Worm (Caenorhabditis elegans) whole organism, mixed stage, embryonic: ENCODE measurements around the gene F35C11.6.

Experiments
- M03D4.4 ChIP-seq: sonication (generic microtip); optimal IDR thresholded peaks from 2 replicates; lab custom pipeline; 2017; ENCODE audit warnings: mild to moderate bottlenecking, missing genetic modification characterization, missing compliant biosample characterization
- bed-3 ChIP-seq: fragments of 200-800 bp; sonication (Bioruptor generic); optimal IDR thresholded peaks from 3 replicates; lab custom pipeline; 2018; ENCODE audit warnings: mild to moderate bottlenecking, missing genetic modification characterization, moderate library complexity, missing compliant biosample characterization
- blmp-1 ChIP-seq: fragments of 150-350 bp; optimal IDR thresholded peaks from 2 replicates; lab custom pipeline; 2014; ENCODE audit warnings: missing biosample characterization, missing genetic modification characterization
- ceh-39 ChIP-seq: fragments of 150-350 bp; optimal IDR thresholded peaks from 2 replicates; lab custom pipeline; 2014; ENCODE audit warnings: missing biosample characterization, missing genetic modification characterization
- ceh-43 ChIP-seq: fragments of 200-800 bp; sonication (Bioruptor generic); optimal IDR thresholded peaks from 2 replicates; lab custom pipeline; 2018; ENCODE audit warnings: mild to moderate bottlenecking, missing genetic modification characterization, moderate library complexity, missing compliant biosample characterization
- ceh-83 ChIP-seq: fragments of 200-800 bp; sonication (Bioruptor generic); optimal IDR thresholded peaks from 2 replicates; lab custom pipeline; 2018; ENCODE audit warnings: mild to moderate bottlenecking, missing genetic modification characterization, missing compliant biosample characterization
- cnd-1 ChIP-seq: fragments of 200-800 bp; sonication (Bioruptor generic); optimal IDR thresholded peaks from 2 replicates; lab custom pipeline; 2018; ENCODE audit warnings: mild to moderate bottlenecking, missing genetic modification characterization, missing compliant biosample characterization
- drap-1 ChIP-seq: fragments of 200-800 bp; sonication (Bioruptor generic); optimal IDR thresholded peaks from 3 replicates; lab custom pipeline; 2018; ENCODE audit warnings: mild to moderate bottlenecking, missing genetic modification characterization, missing compliant biosample characterization
- flh-1 ChIP-seq: fragments of 200-800 bp; sonication (Bioruptor generic); optimal IDR thresholded peaks from 2 replicates; lab custom pipeline; 2018; ENCODE audit warnings: mild to moderate bottlenecking, missing genetic modification characterization, moderate library complexity, missing compliant biosample characterization
- ham-2 ChIP-seq: fragments of 200-800 bp; sonication (Bioruptor generic); optimal IDR thresholded peaks from 2 replicates; lab custom pipeline; 2018; ENCODE audit warnings: mild to moderate bottlenecking, missing genetic modification characterization, missing compliant biosample characterization
- hlh-1 ChIP-seq: fragments of 150-350 bp; optimal IDR thresholded peaks from 2 replicates; lab custom pipeline; 2014; ENCODE audit warnings: missing biosample characterization, missing genetic modification reagents, missing genetic modification characterization
- lin-32 ChIP-seq: fragments of 200-800 bp; sonication (Bioruptor generic); optimal IDR thresholded peaks from 2 replicates; lab custom pipeline; 2018; ENCODE audit warnings: mild to moderate bottlenecking, missing genetic modification characterization, missing compliant biosample characterization
- lsy-2 ChIP-seq: fragments of 150-350 bp; optimal IDR thresholded peaks from 2 replicates; lab custom pipeline; 2014; ENCODE audit warnings: missing biosample characterization, missing genetic modification characterization
- mab-5 ChIP-seq: fragments of 150-350 bp; optimal IDR thresholded peaks from 2 replicates; lab custom pipeline; 2014; ENCODE audit warnings: missing biosample characterization, missing genetic modification characterization
- mep-1 ChIP-seq: fragments of 150-350 bp; optimal IDR thresholded peaks from 2 replicates; lab custom pipeline; 2017; ENCODE audit warnings: missing biosample characterization, missing genetic modification reagents, missing genetic modification characterization, inconsistent platforms
- mls-2 ChIP-seq: sonication (generic microtip); optimal IDR thresholded peaks from 2 replicates; lab custom pipeline; 2016; ENCODE audit warnings: mild to moderate bottlenecking, missing genetic modification characterization, moderate library complexity, missing compliant biosample characterization
- nhr-12 ChIP-seq: fragments of 150-350 bp; optimal IDR thresholded peaks from 2 replicates; lab custom pipeline; 2014; ENCODE audit warnings: missing biosample characterization, missing genetic modification characterization
- nhr-2 ChIP-seq: fragments of 150-350 bp; optimal IDR thresholded peaks from 2 replicates; lab custom pipeline; 2014; ENCODE audit warnings: missing biosample characterization, missing genetic modification characterization
- nhr-237 ChIP-seq: fragments of 150-350 bp; optimal IDR thresholded peaks from 2 replicates; lab custom pipeline; 2014; ENCODE audit warnings: missing biosample characterization, missing genetic modification characterization
- nhr-28 ChIP-seq: fragments of 150-350 bp; optimal IDR thresholded peaks from 2 replicates; lab custom pipeline; 2014; ENCODE audit warnings: missing biosample characterization, missing genetic modification characterization
- nhr-76 ChIP-seq: sonication (generic microtip); optimal IDR thresholded peaks from 2 replicates; lab custom pipeline; 2017; ENCODE audit warnings: missing biosample characterization, missing genetic modification characterization
- pha-4 ChIP-seq: fragments of 150-350 bp; optimal IDR thresholded peaks from 2 replicates; lab custom pipeline; 2018; ENCODE audit warnings: missing biosample characterization, missing genetic modification reagents, missing genetic modification characterization
- sem-2 ChIP-seq: fragments of 200-800 bp; sonication (Bioruptor generic); optimal IDR thresholded peaks from 2 replicates; lab custom pipeline; 2018; ENCODE audit warnings: mild to moderate bottlenecking, missing genetic modification characterization, missing compliant biosample characterization
- snpc-4 ChIP-seq: fragments of 150-350 bp; optimal IDR thresholded peaks from 2 replicates; lab custom pipeline; 2014; ENCODE audit warnings: missing biosample characterization, missing genetic modification characterization
- sptf-1 ChIP-seq: sonication (generic microtip); optimal IDR thresholded peaks from 2 replicates; lab custom pipeline; 2017; ENCODE audit warnings: mild to moderate bottlenecking, missing genetic modification characterization, moderate library complexity, missing compliant biosample characterization
- tbx-8 ChIP-seq: fragments of 200-800 bp; sonication (Bioruptor generic); optimal IDR thresholded peaks from 2 replicates; lab custom pipeline; 2018; ENCODE audit warnings: mild to moderate bottlenecking, missing genetic modification characterization, moderate library complexity, missing compliant biosample characterization
- unc-120 ChIP-seq: sonication (generic microtip); optimal IDR thresholded peaks from 2 replicates; lab custom pipeline; 2017; ENCODE audit warnings: missing genetic modification characterization, missing compliant biosample characterization; ENCODE audit not compliant: poor library complexity, severe bottlenecking
- unc-39 ChIP-seq: fragments of 150-350 bp; optimal IDR thresholded peaks from 2 replicates; lab custom pipeline; 2014; ENCODE audit warnings: missing biosample characterization, missing genetic modification characterization
- unc-62 ChIP-seq: fragments of 150-350 bp; optimal IDR thresholded peaks from 2 replicates; lab custom pipeline; 2014; ENCODE audit warnings: missing biosample characterization, missing genetic modification reagents, missing genetic modification characterization
- zip-8 ChIP-seq: fragments of 150-350 bp; optimal IDR thresholded peaks from 2 replicates; lab custom pipeline; 2014; ENCODE audit warnings: missing biosample characterization, missing genetic modification characterization
- ztf-11 ChIP-seq: fragments of 150-350 bp; optimal IDR thresholded peaks from 2 replicates; lab custom pipeline; 2014; ENCODE audit warnings: missing biosample characterization, missing genetic modification characterization

The F35C11.6 gene

ce11 chrII:8232489-8232888, 26.4 kb downstream of the F35C11.6 start, which contains the start of gene M110.7:
Gene M110.7 (plus strand): TSS chrII:8232789.
- no peak for TF ChIP-seq drap-1 (GFP tag; lab: Kevin White, UChicago)
- TF ChIP-seq mls-2, result no peak
- TF ChIP-seq bed-3 (GFP tag; lab: Kevin White, UChicago), result no peak
- TF ChIP-seq sptf-1, result no peak
- no peak for TF ChIP-seq cnd-1 (tag; lab: Kevin White, UChicago)
- no peak for TF ChIP-seq zip-8
- no peak for TF ChIP-seq ceh-39 (tag; lab: Kevin White, UChicago)
- no peak for TF ChIP-seq blmp-1 (tag; lab: Kevin White, UChicago)
- no peak for TF ChIP-seq ceh-83
- no peak for TF ChIP-seq unc-62 (GFP tag; lab: Kevin White, UChicago)
- no peak for TF ChIP-seq lin-32 (GFP tag; lab: Kevin White, UChicago)
- no peak for TF ChIP-seq sem-2 (GFP tag; lab: Kevin White, UChicago)
- TF ChIP-seq pha-4 (tag; lab: Kevin White, UChicago), result no peak
- no peak for TF ChIP-seq mab-5 (tag; lab: Kevin White, UChicago)
- TF ChIP-seq ceh-43 (GFP tag; lab: Kevin White, UChicago), result no peak
- no peak for TF ChIP-seq unc-120

ce11 chrII:8230976-8231375, 28.0 kb downstream of the F35C11.6 start, which contains the start of gene M110.9:
Gene M110.9 (plus strand): TSS chrII:8231276.
- TF ChIP-seq lsy-2 (tag; lab: Kevin White, UChicago), result no peak
- TF ChIP-seq snpc-4 (tag; lab: Kevin White, UChicago), result no peak
- no peak for TF ChIP-seq cnd-1 (tag; lab: Kevin White, UChicago)
- TF ChIP-seq lin-32 (GFP tag; lab: Kevin White, UChicago), result no peak
- TF ChIP-seq nhr-76 (tag; lab: Kevin White, UChicago), result no peak
- no peak for TF ChIP-seq tbx-8
- no peak for TF ChIP-seq nhr-12 (tag; lab: Kevin White, UChicago)
- TF ChIP-seq mls-2, result no peak
- TF ChIP-seq flh-1 (GFP tag; lab: Kevin White, UChicago), result no peak
- no peak for TF ChIP-seq unc-62 (GFP tag; lab: Kevin White, UChicago)
- TF ChIP-seq bed-3 (GFP tag; lab: Kevin White, UChicago), result no peak
- no peak for TF ChIP-seq mab-5 (tag; lab: Kevin White, UChicago)
- TF ChIP-seq nhr-237 (tag; lab: Kevin White, UChicago), result no peak
- no peak for TF ChIP-seq ceh-43 (GFP tag; lab: Kevin White, UChicago)
- no peak for TF ChIP-seq nhr-2 (tag; lab: Kevin White, UChicago)
- TF ChIP-seq nhr-28, result no peak
- no peak for TF ChIP-seq M03D4.4
- no peak for TF ChIP-seq unc-39 (tag; lab: Kevin White, UChicago)

ce11 chrII:8226475-8226874, 32.5 kb downstream of the F35C11.6 start:
- no peak for TF ChIP-seq hlh-1 (tag; lab: Kevin White, UChicago)
- TF ChIP-seq ceh-83, result no peak
- TF ChIP-seq M03D4.4, result no peak
- TF ChIP-seq lsy-2 (tag; lab: Kevin White, UChicago), result no peak
- no peak for TF ChIP-seq mep-1 (tag; lab: Kevin White, UChicago)
- TF ChIP-seq zip-8, result no peak
- TF ChIP-seq blmp-1 (tag; lab: Kevin White, UChicago), result no peak
- no peak for TF ChIP-seq unc-120
- TF ChIP-seq ham-2, result no peak
- TF ChIP-seq mls-2, result no peak
- no peak for TF ChIP-seq ztf-11 (tag; lab: Kevin White, UChicago)
- no peak for TF ChIP-seq tbx-8
- no peak for TF ChIP-seq nhr-12 (tag; lab: Kevin White, UChicago)

- TF ChIP-seq drap-1 (GFP tag; lab: Kevin White, UChicago) (no peak), M03D4.4 (no peak), lsy-2 (tag; lab: Kevin White, UChicago) (no peak), ceh-43 (GFP tag; lab: Kevin White, UChicago) (no peak), mab-5 (tag; lab: Kevin White, UChicago) (no peak), unc-39 (tag; lab: Kevin White, UChicago) (no peak)
- TF ChIP-seq, all 35 proteins: peak for 0
Measured at ce11 chrII:8225914-8226313, 33.0 kb downstream of the F35C11.6 start.

ce11 chrII:8225347-8225746, 33.6 kb downstream of the F35C11.6 start:
- TF ChIP-seq ceh-83 (no peak), lin-32 (GFP tag; lab: Kevin White, UChicago) (no peak), zip-8 (no peak), nhr-28 (no peak), ham-2 (no peak), nhr-237 (tag; lab: Kevin White, UChicago) (no peak), mep-1 (tag; lab: Kevin White, UChicago) (no peak), ceh-43 (GFP tag; lab: Kevin White, UChicago) (no peak), nhr-2 (tag; lab: Kevin White, UChicago) (no peak)
